Worm (Caenorhabditis elegans) whole organism, L4 larva: ENCODE results near the gene ZK1307.4.

Experiments
- F10B5.3 ChIP-seq: sonication (generic microtip); optimal IDR thresholded peaks from 2 replicates; lab custom pipeline; 2016; ENCODE audit warnings: mild to moderate bottlenecking, missing genetic modification characterization, missing compliant biosample characterization
- F26F4.8 ChIP-seq: fragments of 200-800 bp; sonication (Bioruptor generic); conservative IDR thresholded peaks from 2 replicates; pipeline ENCODE4 v1.3.6; 2022; ENCODE audit warnings: missing genetic modification characterization, missing compliant biosample characterization
- F37D6.2 ChIP-seq: sonication (generic microtip); optimal IDR thresholded peaks from 2 replicates; lab custom pipeline; 2016; ENCODE audit warnings: mild to moderate bottlenecking, missing genetic modification characterization, missing compliant biosample characterization
- F44E2.7 ChIP-seq: fragments of 200-800 bp; sonication (Bioruptor generic); IDR thresholded peaks from 2 replicates; pipeline ENCODE4 v2.1.2; 2022; ENCODE audit warnings: missing genetic modification characterization, missing compliant biosample characterization
- Y75B8A.6 ChIP-seq: fragments of 200-800 bp; sonication (Bioruptor generic); IDR thresholded peaks from 2 replicates; pipeline ENCODE4 v1.3.6; 2022; ENCODE audit warnings: missing genetic modification reagents, missing genetic modification characterization, missing compliant biosample characterization
- ZK546.5 ChIP-seq, 2 experiments: sonication (generic microtip); optimal IDR thresholded peaks; 2 replicates each; lab custom pipeline; 2017; ENCODE audit warnings: missing biosample characterization in 2 of 2, missing genetic modification characterization in 2 of 2
- ama-1 ChIP-seq: fragments of 150-350 bp; optimal IDR thresholded peaks from 2 replicates; lab custom pipeline; 2014; ENCODE audit warnings: inconsistent platforms, mixed read lengths
- arid-1 ChIP-seq: fragments of 200-800 bp; sonication (Bioruptor generic); conservative IDR thresholded peaks from 2 replicates; pipeline ENCODE4 v1.3.6; 2022; ENCODE audit warnings: missing genetic modification reagents, missing genetic modification characterization, missing compliant biosample characterization
- attf-4 ChIP-seq: sonication (generic microtip); optimal IDR thresholded peaks from 3 replicates; lab custom pipeline; 2017; ENCODE audit warnings: missing biosample characterization, missing genetic modification characterization
- ceh-20 ChIP-seq: fragments of 200-800 bp; sonication (Bioruptor generic); IDR thresholded peaks from 2 replicates; pipeline ENCODE4 v1.3.6; 2022; ENCODE audit warnings: missing genetic modification reagents, missing genetic modification characterization, missing compliant biosample characterization
- ceh-28 ChIP-seq: fragments of 150-350 bp; optimal IDR thresholded peaks from 2 replicates; lab custom pipeline; 2014; ENCODE audit warnings: missing biosample characterization, missing genetic modification reagents, missing genetic modification characterization
- ceh-44 ChIP-seq: fragments of 200-800 bp; sonication (Bioruptor generic); IDR thresholded peaks from 2 replicates; pipeline ENCODE4 v1.3.6; 2022; ENCODE audit warnings: missing genetic modification reagents, missing genetic modification characterization, missing compliant biosample characterization
- ceh-82 ChIP-seq: sonication (generic microtip); optimal IDR thresholded peaks from 2 replicates; lab custom pipeline; 2017; ENCODE audit warnings: missing biosample characterization, missing genetic modification characterization
- ctbp-1 ChIP-seq: fragments of 200-800 bp; sonication (Bioruptor generic); IDR thresholded peaks from 2 replicates; pipeline ENCODE4 v1.3.6; 2022; ENCODE audit warnings: missing genetic modification reagents, missing genetic modification characterization, missing compliant biosample characterization
- dmd-6 ChIP-seq: fragments of 200-800 bp; sonication (Bioruptor generic); IDR thresholded peaks from 2 replicates; pipeline ENCODE4 v1.3.6; 2022; ENCODE audit warnings: missing genetic modification reagents, missing genetic modification characterization, missing compliant biosample characterization
- duxl-1 ChIP-seq: sonication (generic microtip); optimal IDR thresholded peaks from 2 replicates; lab custom pipeline; 2016; ENCODE audit warnings: mild to moderate bottlenecking, missing genetic modification characterization, moderate library complexity, missing compliant biosample characterization; ENCODE audit not compliant: poor library complexity
- dve-1 ChIP-seq: sonication (generic microtip); optimal IDR thresholded peaks from 2 replicates; lab custom pipeline; 2017; ENCODE audit warnings: antibody characterized with exemption, mild to moderate bottlenecking, missing genetic modification characterization, missing compliant biosample characterization; ENCODE audit not compliant: insufficient read depth
- egl-27 ChIP-seq: sonication (generic microtip); optimal IDR thresholded peaks from 3 replicates; lab custom pipeline; 2017; ENCODE audit warnings: missing biosample characterization, missing genetic modification reagents, missing genetic modification characterization
- fkh-10 ChIP-seq: fragments of 150-350 bp; optimal IDR thresholded peaks from 2 replicates; lab custom pipeline; 2014; ENCODE audit warnings: missing biosample characterization, missing genetic modification reagents, missing genetic modification characterization
- hif-1 ChIP-seq, 2 experiments: sonication (generic microtip); optimal IDR thresholded peaks; 2 replicates each; lab custom pipeline; 2016 to 2017; ENCODE audit warnings: missing compliant biosample characterization in 2 of 2, missing genetic modification characterization in 2 of 2, missing genetic modification reagents in 2 of 2, missing genotype in 2 of 2, mild to moderate bottlenecking in 1 of 2
- hmg-1.1 ChIP-seq: fragments of 200-800 bp; sonication (Bioruptor generic); IDR thresholded peaks from 2 replicates; pipeline ENCODE4 v1.3.6; 2022; ENCODE audit warnings: missing genetic modification reagents, missing genetic modification characterization, missing compliant biosample characterization
- jun-1 ChIP-seq: fragments of 150-350 bp; optimal IDR thresholded peaks from 2 replicates; lab custom pipeline; 2014; ENCODE audit warnings: missing biosample characterization, missing genetic modification reagents, missing genetic modification characterization
- lin-15B ChIP-seq: fragments of 150-350 bp; sonication (generic microtip); optimal IDR thresholded peaks from 3 replicates; lab custom pipeline; 2014; ENCODE audit warnings: missing biosample characterization, missing genetic modification characterization
- lin-38 ChIP-seq: fragments of 200-800 bp; sonication (Bioruptor generic); IDR thresholded peaks from 2 replicates; pipeline ENCODE4 v1.3.6; 2022; ENCODE audit warnings: missing genetic modification reagents, missing genetic modification characterization, missing compliant biosample characterization
- lir-3 ChIP-seq: sonication (generic microtip); optimal IDR thresholded peaks from 2 replicates; lab custom pipeline; 2016; ENCODE audit warnings: mild to moderate bottlenecking, missing genetic modification characterization, missing compliant biosample characterization
- madf-5 ChIP-seq, 2 experiments: fragments of 200-800 bp; sonication (Bioruptor generic); IDR thresholded peaks; 2 replicates each; pipeline ENCODE4 v1.3.6; 2022; ENCODE audit warnings: missing compliant biosample characterization in 2 of 2, missing genetic modification characterization in 2 of 2
- madf-9 ChIP-seq: fragments of 200-800 bp; sonication (Bioruptor generic); conservative IDR thresholded peaks from 2 replicates; pipeline ENCODE4 v1.3.6; 2022; ENCODE audit warnings: missing genetic modification reagents, missing genetic modification characterization, missing compliant biosample characterization
- mdt-29 ChIP-seq: fragments of 200-800 bp; sonication (Bioruptor generic); IDR thresholded peaks from 2 replicates; pipeline ENCODE4 v1.3.6; 2022; ENCODE audit warnings: missing genetic modification reagents, missing genetic modification characterization, missing compliant biosample characterization
- mep-1 ChIP-seq: fragments of 150-350 bp; sonication (generic microtip); optimal IDR thresholded peaks from 3 replicates; lab custom pipeline; 2014; ENCODE audit warnings: missing biosample characterization, missing genetic modification characterization
- mes-2 ChIP-seq: sonication (generic microtip); optimal IDR thresholded peaks from 2 replicates; lab custom pipeline; 2016; ENCODE audit warnings: missing genotype, mild to moderate bottlenecking, missing genetic modification characterization, missing compliant biosample characterization; ENCODE audit not compliant: poor library complexity, severe bottlenecking
- mxl-2 ChIP-seq: fragments of 200-800 bp; sonication (Bioruptor generic); conservative IDR thresholded peaks from 2 replicates; pipeline ENCODE4 v1.3.6; 2022; ENCODE audit warnings: missing genetic modification reagents, missing genetic modification characterization, missing compliant biosample characterization
- nhr-102 ChIP-seq: sonication (generic microtip); optimal IDR thresholded peaks from 2 replicates; lab custom pipeline; 2016; ENCODE audit warnings: mild to moderate bottlenecking, missing genetic modification characterization, moderate library complexity, missing compliant biosample characterization
- nhr-111 ChIP-seq: fragments of 200-800 bp; sonication (Bioruptor generic); optimal IDR thresholded peaks from 2 replicates; lab custom pipeline; 2018; ENCODE audit warnings: mild to moderate bottlenecking, missing genetic modification characterization, missing compliant biosample characterization
- nhr-25 ChIP-seq: sonication (generic microtip); optimal IDR thresholded peaks from 2 replicates; lab custom pipeline; 2017; ENCODE audit warnings: missing genetic modification characterization, mild to moderate bottlenecking, missing compliant biosample characterization, antibody characterized with exemption, moderate library complexity, borderline replicate concordance; ENCODE audit not compliant: insufficient read depth
- nhr-28 ChIP-seq: fragments of 150-350 bp; optimal IDR thresholded peaks from 2 replicates; lab custom pipeline; 2014; ENCODE audit warnings: missing biosample characterization, missing genetic modification characterization
- nhr-41 ChIP-seq: fragments of 200-800 bp; sonication (Bioruptor generic); IDR thresholded peaks from 2 replicates; pipeline ENCODE4 v1.3.6; 2022; ENCODE audit warnings: missing genetic modification reagents, missing genetic modification characterization, missing compliant biosample characterization
- nhr-42 ChIP-seq: fragments of 200-800 bp; sonication (Bioruptor generic); IDR thresholded peaks from 2 replicates; pipeline ENCODE4 v1.3.6; 2022; ENCODE audit warnings: missing genetic modification characterization, missing compliant biosample characterization
- nhr-77 ChIP-seq: fragments of 150-350 bp; optimal IDR thresholded peaks from 2 replicates; lab custom pipeline; 2014; ENCODE audit warnings: missing biosample characterization, missing genetic modification characterization
- pha-4 ChIP-seq, 2 experiments: fragments of 150-350 bp in 1 of 2; fragments of 200-800 bp in 1 of 2; sonication (Bioruptor generic) in 1 of 2; IDR thresholded peaks in 1 of 2; optimal IDR thresholded peaks in 1 of 2; 2 replicates each; pipeline versions ENCODE4 v1.3.6 to Lab custom; 2014 to 2022; ENCODE audit warnings: missing genetic modification characterization in 2 of 2, missing genetic modification reagents in 2 of 2, missing biosample characterization in 1 of 2, missing compliant biosample characterization in 1 of 2
- php-3 ChIP-seq: fragments of 200-800 bp; sonication (Bioruptor generic); IDR thresholded peaks from 2 replicates; pipeline ENCODE4 v1.3.6; 2022; ENCODE audit warnings: missing genetic modification reagents, missing genetic modification characterization, missing compliant biosample characterization
- rbr-2 ChIP-seq: sonication (generic microtip); optimal IDR thresholded peaks from 2 replicates; lab custom pipeline; 2016; ENCODE audit warnings: missing genotype, missing genetic modification characterization, missing compliant biosample characterization
- saeg-2 ChIP-seq: fragments of 200-800 bp; sonication (Bioruptor generic); IDR thresholded peaks from 2 replicates; pipeline ENCODE4 v1.3.6; 2022; ENCODE audit warnings: missing genetic modification reagents, missing genetic modification characterization, missing compliant biosample characterization
- set-16 ChIP-seq: fragments of 200-800 bp; sonication (Bioruptor generic); IDR thresholded peaks from 2 replicates; pipeline ENCODE4 v1.3.6; 2022; ENCODE audit warnings: missing genetic modification reagents, missing genetic modification characterization, missing compliant biosample characterization
- skn-1 ChIP-seq: fragments of 150-350 bp; optimal IDR thresholded peaks from 2 replicates; lab custom pipeline; 2014; ENCODE audit warnings: missing biosample characterization, missing genetic modification characterization
- snpc-1.2 ChIP-seq: fragments of 200-800 bp; sonication (Bioruptor generic); IDR thresholded peaks from 2 replicates; pipeline ENCODE4 v1.3.6; 2022; ENCODE audit warnings: missing genetic modification reagents, missing genetic modification characterization, missing compliant biosample characterization
- spr-1 ChIP-seq: sonication (generic microtip); optimal IDR thresholded peaks from 2 replicates; lab custom pipeline; 2016; ENCODE audit warnings: mild to moderate bottlenecking, missing genetic modification characterization, missing compliant biosample characterization
- spr-3 ChIP-seq: fragments of 200-800 bp; sonication (Bioruptor generic); optimal IDR thresholded peaks from 2 replicates; lab custom pipeline; 2018; ENCODE audit warnings: mild to moderate bottlenecking, missing genetic modification characterization, missing compliant biosample characterization
- tag-97 ChIP-seq: fragments of 200-800 bp; sonication (Bioruptor generic); IDR thresholded peaks from 2 replicates; pipeline ENCODE4 v1.3.6; 2022; ENCODE audit warnings: missing genetic modification characterization, missing compliant biosample characterization
- tra-1 ChIP-seq: fragments of 200-800 bp; sonication (Bioruptor generic); IDR thresholded peaks from 2 replicates; pipeline ENCODE4 v1.3.6; 2022; ENCODE audit warnings: missing genetic modification reagents, missing genetic modification characterization, missing compliant biosample characterization
- ztf-11 ChIP-seq: fragments of 150-350 bp; optimal IDR thresholded peaks from 2 replicates; lab custom pipeline; 2014; ENCODE audit warnings: missing biosample characterization, missing genetic modification characterization

Gene ZK1307.4

DNA sequence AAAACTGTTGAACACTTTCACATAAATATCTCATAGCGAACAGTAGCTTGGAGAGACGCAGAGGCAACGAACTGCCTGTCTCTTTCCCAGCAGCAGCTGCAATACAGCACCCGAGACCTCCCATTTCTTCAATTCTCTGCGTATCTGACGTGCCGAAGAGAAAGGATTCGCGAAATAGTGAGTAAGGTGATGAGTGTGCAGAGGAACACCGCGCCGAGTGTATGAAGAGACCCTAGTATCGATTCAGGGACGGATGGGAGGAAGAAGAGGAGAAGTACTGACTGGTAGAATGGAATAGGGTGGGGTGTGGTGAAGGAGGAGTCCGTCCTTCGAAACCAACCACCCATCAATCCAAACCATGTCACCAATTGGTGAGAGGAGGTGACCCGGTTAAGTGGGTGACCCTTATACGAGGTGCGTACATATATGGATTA is 5.5 kb downstream of the ZK1307.4 start (continued):
- TF ChIP-seq lir-3 (no peak), nhr-41 (GFP tag; lab: Robert Waterston, UW) (no peak), mep-1 (tag; lab: Kevin White, UChicago) (peak; percentile 86), ceh-20 (GFP tag; lab: Robert Waterston, UW) (no peak; the same call in 1 of the 2 replicates), mdt-29 (GFP tag; lab: Robert Waterston, UW) (no peak), arid-1 (GFP tag; lab: Robert Waterston, UW) (no peak), nhr-25 (no peak), skn-1 (no peak), nhr-102 (tag; lab: Kevin White, UChicago) (no peak), nhr-28 (tag; lab: Kevin White, UChicago) (peak; percentile 81), rbr-2 (tag; lab: Kevin White, UChicago) (peak; percentile 77), mxl-2 (GFP tag; lab: Robert Waterston, UW) (no peak), nhr-111 (no peak), ama-1 (lab: Kevin White, UChicago) (peak; percentile 40), hmg-1.1 (GFP tag; lab: Robert Waterston, UW) (peak; percentile 83), Y75B8A.6 (GFP tag; lab: Robert Waterston, UW) (no peak), ceh-82 (tag; lab: Kevin White, UChicago) (no peak), duxl-1 (tag; lab: Kevin White, UChicago) (no peak), ZK546.5 (tag; optimal IDR thresholded peaks at IDR 0.05; lab: Kevin White, UChicago) (no peak), dmd-6 (GFP tag; lab: Robert Waterston, UW) (peak; percentile 60), ceh-28 (tag; lab: Kevin White, UChicago) (peak; percentile 76), F10B5.3 (tag; lab: Kevin White, UChicago) (peak; percentile 23), lin-15B (tag; lab: Kevin White, UChicago) (no peak), madf-5 (GFP tag; IDR thresholded peaks at IDR 0.05; lab: Robert Waterston, UW) (no peak), tag-97 (GFP tag; lab: Robert Waterston, UW) (no peak), attf-4 (tag; lab: Kevin White, UChicago) (no peak), saeg-2 (0 out of 2 replicates have a peak, but pooled peaks have one; percentile 44), nhr-42 (GFP tag; lab: Robert Waterston, UW) (no peak), mes-2 (tag; lab: Kevin White, UChicago) (peak; percentile 72), ztf-11 (tag; lab: Kevin White, UChicago) (no peak), F44E2.7 (GFP tag; lab: Robert Waterston, UW) (no peak), madf-9 (GFP tag; lab: Robert Waterston, UW) (no peak), ceh-44 (GFP tag; lab: Robert Waterston, UW) (no peak), spr-3 (GFP tag; lab: Kevin White, UChicago) (no peak), tra-1 (GFP tag; lab: Robert Waterston, UW) (0 out of 2 replicates have a peak, but pooled peaks have one; percentile 27), F37D6.2 (peak; percentile 0), spr-1 (tag; lab: Kevin White, UChicago) (peak; percentile 19), lin-38 (GFP tag; lab: Robert Waterston, UW) (no peak), nhr-77 (tag; lab: Kevin White, UChicago) (peak; percentile 28), jun-1 (tag; lab: Kevin White, UChicago) (no peak), ctbp-1 (GFP tag; lab: Robert Waterston, UW) (0 out of 2 replicates have a peak, but pooled peaks have one; percentile 30), snpc-1.2 (GFP tag; lab: Robert Waterston, UW) (no peak), dve-1 (peak; percentile 67), F26F4.8 (GFP tag; lab: Robert Waterston, UW) (no peak), fkh-10 (GFP tag; lab: Kevin White, UChicago) (no peak), egl-27 (no peak), php-3 (GFP tag; lab: Robert Waterston, UW) (no peak), pha-4 (GFP tag; IDR thresholded peaks at IDR 0.05; lab: Robert Waterston, UW) (no peak), pha-4 (tag; optimal IDR thresholded peaks at IDR 0.05; lab: Kevin White, UChicago) (no peak), set-16 (GFP tag; lab: Robert Waterston, UW) (peak; percentile 49), hif-1 (tag; optimal IDR thresholded peaks at IDR 0.05; lab: Kevin White, UChicago) (peak in 1 of 2 experiments; percentile 53)
